Fruit fly (Drosophila melanogaster): ENCODE measurements around the gene CG11698.

DNA sequence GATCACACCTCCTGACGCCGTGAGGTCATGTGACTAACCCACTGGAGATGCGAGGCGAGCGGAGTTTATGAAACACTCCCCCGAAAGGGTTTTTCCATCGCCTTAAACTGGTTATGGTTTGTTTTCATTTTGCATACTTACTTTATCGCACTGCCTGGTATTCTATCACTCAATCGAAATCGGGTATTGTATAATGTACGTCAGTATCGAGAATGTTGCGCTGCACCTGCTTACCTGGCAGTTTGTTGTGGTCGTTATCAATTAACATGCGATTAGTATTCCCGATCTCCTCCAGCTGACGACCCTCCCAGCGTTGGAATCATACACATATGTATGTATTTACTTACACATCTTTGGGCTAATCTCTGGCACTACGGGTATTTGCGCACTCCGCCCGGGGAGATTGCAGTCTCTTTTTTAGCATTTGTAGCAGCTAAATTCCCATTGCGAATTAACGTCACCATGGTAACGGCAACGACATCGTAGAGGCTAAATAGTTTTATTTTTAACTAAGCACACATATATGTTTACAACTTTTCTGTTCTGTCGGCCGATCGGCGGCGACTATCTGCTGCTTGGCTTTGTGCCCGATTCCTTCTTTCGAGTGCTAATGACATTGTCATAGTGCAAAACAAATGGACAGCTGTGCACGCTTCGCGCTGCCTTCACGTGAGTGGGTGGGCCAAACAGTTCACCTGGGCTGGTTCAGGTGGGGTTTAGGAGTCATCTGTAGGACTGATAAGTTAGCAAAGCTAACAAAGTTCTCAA, 41.2 kb downstream of the CG11698 start:
- TF ChIP-seq CG8478 (optimal IDR thresholded peaks at IDR 0.05): no peak
- TF ChIP-seq CTCF (optimal IDR thresholded peaks at IDR 0.05): no peak
